Fruit fly (Drosophila melanogaster) whole organism, pupa: ENCODE results near the gene Act5C.

Source experiments
- CG13204 ChIP-seq: fragments of 200-800 bp; sonication (Bioruptor generic); optimal IDR thresholded peaks from 2 replicates; lab custom pipeline; 2018; ENCODE audit warnings: missing biosample characterization, mild to moderate bottlenecking, missing genetic modification characterization, moderate library complexity
- CG32121 ChIP-seq: fragments of 200-800 bp; sonication (Bioruptor generic); IDR thresholded peaks from 2 replicates; pipeline ENCODE4 v1.3.6; 2022; ENCODE audit warnings: missing biosample characterization, missing genetic modification characterization
- CG34367 ChIP-seq: fragments of 200-800 bp; sonication (Bioruptor generic); optimal IDR thresholded peaks from 2 replicates; lab custom pipeline; 2018; ENCODE audit warnings: missing biosample characterization, mild to moderate bottlenecking, missing genetic modification characterization
- EcR ChIP-seq: fragments of 200-800 bp; sonication (Bioruptor generic); optimal IDR thresholded peaks from 3 replicates; lab custom pipeline; 2019; ENCODE audit warnings: missing biosample characterization, missing genetic modification characterization, mild to moderate bottlenecking, moderate library complexity, missing genetic modification reagents
- Snoo ChIP-seq: fragments of 200-800 bp; sonication (Bioruptor generic); optimal IDR thresholded peaks from 3 replicates; lab custom pipeline; 2017; ENCODE audit warnings: missing biosample characterization, mild to moderate bottlenecking, missing genetic modification characterization, inconsistent platforms
- rn ChIP-seq: fragments of 200-800 bp; sonication (Bioruptor generic); IDR thresholded peaks from 2 replicates; pipeline ENCODE4 v1.3.6; 2022; ENCODE audit warnings: missing biosample characterization, missing genetic modification characterization

DNA sequence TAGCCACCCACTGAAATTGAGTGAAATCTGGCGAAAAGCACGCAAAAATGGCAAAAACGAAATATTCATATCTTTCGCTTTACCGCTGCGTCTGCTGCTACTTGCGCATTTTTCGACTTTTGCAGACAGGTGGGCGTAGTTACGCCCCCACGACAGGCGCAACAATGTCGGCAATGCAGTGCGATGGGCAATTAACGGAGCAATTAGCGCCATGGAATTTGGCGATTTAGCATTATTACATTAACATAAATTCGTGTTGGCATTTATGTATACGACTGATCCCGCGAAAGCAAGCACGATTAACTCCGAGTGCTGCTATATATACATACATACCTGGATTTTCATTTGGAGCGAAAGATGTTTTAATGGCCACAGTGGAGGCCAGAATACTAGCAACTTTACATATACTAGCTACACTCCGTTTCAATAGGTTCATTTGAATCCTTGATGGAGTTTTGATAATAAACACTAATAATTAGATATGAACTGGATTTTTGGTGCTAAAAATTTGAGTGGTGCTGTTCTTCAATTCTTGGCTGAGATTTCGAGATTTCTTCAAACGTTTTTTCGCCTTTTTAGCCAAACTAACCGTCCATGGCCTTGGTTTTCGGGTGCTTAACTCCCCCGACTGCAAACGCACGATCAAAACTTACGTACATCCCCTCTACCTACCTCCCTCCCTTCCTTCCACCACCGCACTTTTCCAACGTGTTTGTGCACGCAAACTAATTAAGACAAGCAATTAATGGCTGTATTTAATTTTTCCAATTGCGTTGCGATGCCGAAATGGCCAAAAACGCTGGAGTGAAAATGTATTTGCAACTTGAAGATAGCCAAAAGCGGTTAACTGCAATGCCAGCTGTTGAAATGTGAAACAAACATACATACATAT is 3.6 kb upstream of the Act5C start:
- TF ChIP-seq Snoo (tag; lab: Kevin White, UChicago) = peak; percentile 16
- no peak for TF ChIP-seq EcR
- TF ChIP-seq CG34367 (tag; lab: Kevin White, UChicago) = peak; percentile 54
- peak; percentile 25; the same call in 1 of the 2 replicates for TF ChIP-seq CG32121
- no peak for TF ChIP-seq rn (GFP tag; lab: Robert Waterston, UW)
- no peak for TF ChIP-seq CG13204 (GFP tag; lab: Kevin White, UChicago)
